Worm (Caenorhabditis elegans) whole organism, young adult: ENCODE measurements around the gene C55A6.6.

Experiments used
- B0035.1 ChIP-seq: sonication (generic microtip); optimal IDR thresholded peaks from 2 replicates; lab custom pipeline; 2016; ENCODE audit warnings: missing genetic modification characterization, mild to moderate bottlenecking, missing compliant biosample characterization, missing genotype, missing genetic modification reagents
- B0261.1 ChIP-seq: sonication (generic microtip); optimal IDR thresholded peaks from 2 replicates; lab custom pipeline; 2016; ENCODE audit warnings: mild to moderate bottlenecking, missing genetic modification characterization, moderate library complexity, missing compliant biosample characterization
- C06A6.2 ChIP-seq: fragments of 200-800 bp; sonication (Bioruptor generic); conservative IDR thresholded peaks from 2 replicates; pipeline ENCODE4 v1.3.6; 2022; ENCODE audit warnings: missing genetic modification characterization, missing compliant biosample characterization
- F23B12.7 ChIP-seq: sonication (generic microtip); optimal IDR thresholded peaks from 2 replicates; lab custom pipeline; 2017; ENCODE audit warnings: missing genetic modification characterization, mild to moderate bottlenecking, missing compliant biosample characterization, antibody characterized with exemption, moderate library complexity; ENCODE audit not compliant: insufficient read depth
- F33H1.4 ChIP-seq: fragments of 200-800 bp; sonication (Bioruptor generic); IDR thresholded peaks from 2 replicates; pipeline ENCODE4 v1.3.6; 2022; ENCODE audit warnings: missing genetic modification reagents, missing genetic modification characterization, missing compliant biosample characterization
- F57C9.4 ChIP-seq: sonication (generic microtip); optimal IDR thresholded peaks from 2 replicates; lab custom pipeline; 2017; ENCODE audit warnings: mild to moderate bottlenecking, missing genetic modification characterization, missing compliant biosample characterization
- K11D2.4 ChIP-seq: fragments of 200-800 bp; sonication (Bioruptor generic); IDR thresholded peaks from 2 replicates; pipeline ENCODE4 v1.3.6; 2022; ENCODE audit warnings: missing genetic modification reagents, missing genetic modification characterization, missing compliant biosample characterization
- K12H6.12 ChIP-seq: fragments of 200-800 bp; sonication (Bioruptor generic); optimal IDR thresholded peaks from 2 replicates; lab custom pipeline; 2018; ENCODE audit warnings: mild to moderate bottlenecking, missing genetic modification characterization, missing compliant biosample characterization
- T26A5.8 ChIP-seq: sonication (generic microtip); optimal IDR thresholded peaks from 2 replicates; lab custom pipeline; 2016; ENCODE audit warnings: missing genetic modification characterization, missing compliant biosample characterization
- Y56A3A.18 ChIP-seq: fragments of 200-800 bp; sonication (Bioruptor generic); IDR thresholded peaks from 2 replicates; pipeline ENCODE4 v1.3.6; 2022; ENCODE audit warnings: missing genetic modification reagents, missing genetic modification characterization, missing compliant biosample characterization
- Y79H2A.3 ChIP-seq: fragments of 200-800 bp; sonication (Bioruptor generic); conservative IDR thresholded peaks from 2 replicates; pipeline ENCODE4 v1.3.6; 2022; ENCODE audit warnings: missing genetic modification reagents, missing genetic modification characterization, missing compliant biosample characterization
- ZK185.1 ChIP-seq: sonication (generic microtip); optimal IDR thresholded peaks from 2 replicates; lab custom pipeline; 2016; ENCODE audit warnings: mild to moderate bottlenecking, missing genetic modification characterization, missing compliant biosample characterization; ENCODE audit not compliant: poor library complexity, severe bottlenecking
- ama-1 ChIP-seq, 3 experiments: fragments of 150-350 bp in 1 of 3; sonication (generic microtip) in 2 of 3; optimal IDR thresholded peaks; 2 replicates each; lab custom pipeline; 2014 to 2018; ENCODE audit warnings: missing biosample characterization in 2 of 3, missing genetic modification characterization in 2 of 3, missing genetic modification reagents in 2 of 3
- atf-7 ChIP-seq: sonication (generic microtip); optimal IDR thresholded peaks from 2 replicates; lab custom pipeline; 2017; ENCODE audit warnings: mild to moderate bottlenecking, missing genetic modification characterization, missing compliant biosample characterization
- athp-1 ChIP-seq: sonication (generic microtip); optimal IDR thresholded peaks from 2 replicates; lab custom pipeline; 2017; ENCODE audit warnings: mild to moderate bottlenecking, missing genetic modification characterization, missing compliant biosample characterization
- bed-2 ChIP-seq: fragments of 200-800 bp; sonication (Bioruptor generic); IDR thresholded peaks from 2 replicates; pipeline ENCODE4 v1.3.6; 2022; ENCODE audit warnings: missing genetic modification reagents, missing genetic modification characterization, missing compliant biosample characterization
- cebp-2 ChIP-seq: fragments of 200-800 bp; sonication (Bioruptor generic); IDR thresholded peaks from 2 replicates; pipeline ENCODE4 v1.3.6; 2022; ENCODE audit warnings: missing genetic modification characterization, missing compliant biosample characterization
- dox-1 ChIP-seq: fragments of 200-800 bp; sonication (Bioruptor generic); IDR thresholded peaks from 2 replicates; pipeline ENCODE4 v1.3.6; 2022; ENCODE audit warnings: missing genetic modification reagents, missing genetic modification characterization, missing compliant biosample characterization
- egl-18 ChIP-seq: fragments of 200-800 bp; sonication (Bioruptor generic); IDR thresholded peaks from 2 replicates; pipeline ENCODE4 v1.3.6; 2022; ENCODE audit warnings: missing genetic modification reagents, missing genetic modification characterization, missing compliant biosample characterization
- fkh-3 ChIP-seq: sonication (generic microtip); optimal IDR thresholded peaks from 2 replicates; lab custom pipeline; 2016; ENCODE audit warnings: mild to moderate bottlenecking, missing genetic modification characterization, missing compliant biosample characterization
- gei-17 ChIP-seq: fragments of 200-800 bp; sonication (Bioruptor generic); optimal IDR thresholded peaks from 2 replicates; lab custom pipeline; 2018; ENCODE audit warnings: mild to moderate bottlenecking, missing genetic modification characterization, missing compliant biosample characterization
- him-1 ChIP-seq: sonication (generic microtip); optimal IDR thresholded peaks from 2 replicates; lab custom pipeline; 2016; ENCODE audit warnings: missing genotype, missing genetic modification reagents, missing genetic modification characterization, missing compliant biosample characterization
- hmg-1.2 ChIP-seq: fragments of 200-800 bp; sonication (Bioruptor generic); IDR thresholded peaks from 2 replicates; pipeline ENCODE4 v1.3.6; 2022; ENCODE audit warnings: missing genetic modification reagents, missing genetic modification characterization, missing compliant biosample characterization
- hmg-20 ChIP-seq: fragments of 200-800 bp; sonication (Bioruptor generic); IDR thresholded peaks from 2 replicates; pipeline ENCODE4 v1.3.6; 2022; ENCODE audit warnings: missing genetic modification reagents, missing genetic modification characterization, missing compliant biosample characterization
- hsf-1 ChIP-seq: fragments of 200-800 bp; sonication (Bioruptor generic); IDR thresholded peaks from 2 replicates; pipeline ENCODE4 v1.3.6; 2022; ENCODE audit warnings: missing genetic modification reagents, missing genetic modification characterization, missing compliant biosample characterization
- let-607 ChIP-seq, 2 experiments: fragments of 200-800 bp in 1 of 2; sonication (Bioruptor generic) in 1 of 2; sonication (generic microtip) in 1 of 2; optimal IDR thresholded peaks; 2 replicates each; lab custom pipeline; 2016 to 2018; ENCODE audit warnings: mild to moderate bottlenecking in 2 of 2, missing compliant biosample characterization in 2 of 2, missing genetic modification characterization in 2 of 2, moderate library complexity in 2 of 2, missing genotype in 1 of 2
- lin-35 ChIP-seq, 3 experiments: fragments of 150-350 bp in 2 of 3; sonication (generic microtip) in 1 of 3; optimal IDR thresholded peaks; 2 replicates each; lab custom pipeline; 2014 to 2018; ENCODE audit warnings: missing biosample characterization in 3 of 3, missing genetic modification characterization in 3 of 3, missing genetic modification reagents in 3 of 3
- lin-54 ChIP-seq: fragments of 200-800 bp; sonication (Bioruptor generic); optimal IDR thresholded peaks from 2 replicates; lab custom pipeline; 2018; ENCODE audit warnings: mild to moderate bottlenecking, missing genetic modification characterization, missing compliant biosample characterization
- madf-3 ChIP-seq: fragments of 200-800 bp; sonication (Bioruptor generic); IDR thresholded peaks from 2 replicates; pipeline ENCODE4 v1.3.6; 2022; ENCODE audit warnings: missing genetic modification reagents, missing genetic modification characterization, missing compliant biosample characterization
- mcd-1 ChIP-seq: fragments of 200-800 bp; sonication (Bioruptor generic); IDR thresholded peaks from 2 replicates; pipeline ENCODE4 v1.3.6; 2022; ENCODE audit warnings: missing genetic modification reagents, missing genetic modification characterization, missing compliant biosample characterization
- mes-4 ChIP-seq: sonication (generic microtip); optimal IDR thresholded peaks from 2 replicates; lab custom pipeline; 2016; ENCODE audit warnings: missing genotype, missing genetic modification characterization, missing compliant biosample characterization
- mxl-1 ChIP-seq: sonication (generic microtip); optimal IDR thresholded peaks from 2 replicates; lab custom pipeline; 2016; ENCODE audit warnings: missing genetic modification characterization, missing compliant biosample characterization
- nfyb-1 ChIP-seq: fragments of 200-800 bp; sonication (Bioruptor generic); IDR thresholded peaks from 2 replicates; pipeline ENCODE4 v1.3.6; 2022; ENCODE audit warnings: missing genetic modification reagents, missing genetic modification characterization, missing compliant biosample characterization
- nhr-120 ChIP-seq: fragments of 200-800 bp; sonication (Bioruptor generic); IDR thresholded peaks from 2 replicates; pipeline ENCODE4 v1.3.6; 2022; ENCODE audit warnings: missing genetic modification characterization, missing compliant biosample characterization
- nhr-90 ChIP-seq: sonication (generic microtip); optimal IDR thresholded peaks from 2 replicates; lab custom pipeline; 2016; ENCODE audit warnings: missing genotype, mild to moderate bottlenecking, missing genetic modification characterization, missing compliant biosample characterization
- pbrm-1 ChIP-seq: fragments of 200-800 bp; sonication (Bioruptor generic); IDR thresholded peaks from 2 replicates; pipeline ENCODE4 v1.3.6; 2022; ENCODE audit warnings: missing genetic modification reagents, missing genetic modification characterization, missing compliant biosample characterization
- rcor-1 ChIP-seq: fragments of 200-800 bp; sonication (Bioruptor generic); IDR thresholded peaks from 2 replicates; pipeline ENCODE4 v1.3.6; 2022; ENCODE audit warnings: missing genetic modification reagents, missing genetic modification characterization, missing compliant biosample characterization
- rpc-1 ChIP-seq, 2 experiments: fragments of 150-350 bp in 1 of 2; sonication (generic microtip) in 1 of 2; optimal IDR thresholded peaks; 2 replicates each; lab custom pipeline; 2014 to 2018; ENCODE audit warnings: missing biosample characterization in 1 of 2, missing genetic modification characterization in 1 of 2, missing genetic modification reagents in 1 of 2, missing genotype in 1 of 2
- sdz-38 ChIP-seq: sonication (generic microtip); optimal IDR thresholded peaks from 2 replicates; lab custom pipeline; 2016; ENCODE audit warnings: missing genotype, missing genetic modification characterization, missing compliant biosample characterization
- snpc-3.4 ChIP-seq: sonication (generic microtip); optimal IDR thresholded peaks from 2 replicates; lab custom pipeline; 2017; ENCODE audit warnings: missing genetic modification characterization, mild to moderate bottlenecking, missing compliant biosample characterization, antibody characterized with exemption, moderate library complexity, missing genotype, missing genetic modification reagents
- somi-1 ChIP-seq: fragments of 200-800 bp; sonication (Bioruptor generic); optimal IDR thresholded peaks from 2 replicates; lab custom pipeline; 2018; ENCODE audit warnings: mild to moderate bottlenecking, missing genetic modification characterization, missing compliant biosample characterization
- tbx-9 ChIP-seq: sonication (generic microtip); optimal IDR thresholded peaks from 2 replicates; lab custom pipeline; 2016; ENCODE audit warnings: borderline replicate concordance, missing genetic modification characterization, inconsistent platforms, missing compliant biosample characterization
- tlf-1 ChIP-seq: fragments of 200-800 bp; sonication (Bioruptor generic); optimal IDR thresholded peaks from 2 replicates; lab custom pipeline; 2018; ENCODE audit warnings: mild to moderate bottlenecking, missing genetic modification characterization, missing compliant biosample characterization
- unc-130 ChIP-seq: sonication (generic microtip); optimal IDR thresholded peaks from 2 replicates; lab custom pipeline; 2016; ENCODE audit warnings: missing genetic modification reagents, missing genetic modification characterization, missing compliant biosample characterization
- unc-62 ChIP-seq: fragments of 150-350 bp; optimal IDR thresholded peaks from 2 replicates; lab custom pipeline; 2014; ENCODE audit warnings: missing biosample characterization, missing genetic modification reagents, missing genetic modification characterization
- zfh-2 ChIP-seq: fragments of 200-800 bp; sonication (Bioruptor generic); conservative IDR thresholded peaks from 2 replicates; pipeline ENCODE4 v1.3.6; 2022; ENCODE audit warnings: missing genetic modification reagents, missing genetic modification characterization, missing compliant biosample characterization
- ztf-22 ChIP-seq: fragments of 200-800 bp; sonication (Bioruptor generic); optimal IDR thresholded peaks from 2 replicates; lab custom pipeline; 2018; ENCODE audit warnings: mild to moderate bottlenecking, missing genetic modification characterization, moderate library complexity, missing compliant biosample characterization
- ztf-28 ChIP-seq: fragments of 200-800 bp; sonication (Bioruptor generic); IDR thresholded peaks from 2 replicates; pipeline ENCODE4 v1.3.6; 2022; ENCODE audit warnings: missing genetic modification reagents, missing genetic modification characterization, missing compliant biosample characterization

The C55A6.6 gene

ce11 chrV:11521448-11521847 lies 6.9 kb upstream of the C55A6.6 start, which contains the start of gene pafo-1 (continued):
- no peak for TF ChIP-seq mes-4 (tag; lab: Kevin White, UChicago)
- no peak for TF ChIP-seq fkh-3 (tag; lab: Kevin White, UChicago)
- TF ChIP-seq bed-2 (GFP tag; lab: Robert Waterston, UW): no peak
- no peak for TF ChIP-seq hsf-1 (GFP tag; lab: Robert Waterston, UW)
- TF ChIP-seq B0035.1: peak; percentile 35
- peak; percentile 82; the same call in 1 of the 2 replicates for TF ChIP-seq Y56A3A.18 (GFP tag; lab: Robert Waterston, UW)
- TF ChIP-seq pbrm-1 (GFP tag; lab: Robert Waterston, UW): peak; percentile 91
- peak; percentile 42 for TF ChIP-seq atf-7
- TF ChIP-seq him-1 (tag; lab: Kevin White, UChicago): peak; percentile 56
- TF ChIP-seq lin-54 (GFP tag; lab: Kevin White, UChicago): peak; percentile 100
- TF ChIP-seq somi-1 (GFP tag; lab: Kevin White, UChicago): peak; percentile 23
- TF ChIP-seq mxl-1 (tag; lab: Kevin White, UChicago): no peak
- peak; percentile 91 for TF ChIP-seq mcd-1 (GFP tag; lab: Robert Waterston, UW)
- peak; percentile 21 for TF ChIP-seq athp-1 (tag; lab: Kevin White, UChicago)
- TF ChIP-seq Y79H2A.3: no peak
- TF ChIP-seq F33H1.4 (GFP tag; lab: Robert Waterston, UW): peak; percentile 74
- peak; percentile 88 for TF ChIP-seq rcor-1
- no peak for TF ChIP-seq zfh-2 (GFP tag; lab: Robert Waterston, UW)
- no peak for TF ChIP-seq gei-17 (GFP tag; lab: Kevin White, UChicago)
- no peak for TF ChIP-seq rpc-1 (optimal IDR thresholded peaks at IDR 0.05; lab: Kevin White, UChicago)
- no peak for TF ChIP-seq rpc-1 (tag; optimal IDR thresholded peaks at IDR 0.05; lab: Kevin White, UChicago)
- TF ChIP-seq ama-1 (optimal IDR thresholded peaks at IDR 0.05; lab: Kevin White, UChicago): no peak
- no peak for TF ChIP-seq ama-1 (GFP tag; optimal IDR thresholded peaks at IDR 0.05; lab: Kevin White, UChicago)
- no peak for TF ChIP-seq nhr-120 (GFP tag; lab: Robert Waterston, UW)
- TF ChIP-seq C06A6.2: peak; percentile 78
- TF ChIP-seq ztf-22: no peak
- peak; percentile 93 for TF ChIP-seq nfyb-1 (GFP tag; lab: Robert Waterston, UW)
- peak; percentile 76; the same call in 1 of the 2 replicates for TF ChIP-seq madf-3 (GFP tag; lab: Robert Waterston, UW)
- TF ChIP-seq hmg-1.2: peak; percentile 64
- TF ChIP-seq ztf-28 (GFP tag; lab: Robert Waterston, UW): no peak
- peak; percentile 57 for TF ChIP-seq snpc-3.4
- TF ChIP-seq nhr-90 (tag; lab: Kevin White, UChicago): no peak
- TF ChIP-seq let-607 (tag; optimal IDR thresholded peaks at IDR 0.05; lab: Kevin White, UChicago): peak in 1 of 2 experiments; percentile 16
- TF ChIP-seq ZK185.1 (tag; lab: Kevin White, UChicago): peak; percentile 88
- TF ChIP-seq cebp-2 (GFP tag; lab: Robert Waterston, UW): no peak
- TF ChIP-seq F57C9.4 (tag; lab: Kevin White, UChicago): no peak
- peak; percentile 14 for TF ChIP-seq B0261.1 (tag; lab: Kevin White, UChicago)
- no peak for TF ChIP-seq egl-18 (GFP tag; lab: Robert Waterston, UW)
- no peak for TF ChIP-seq unc-62
- peak; percentile 84 for TF ChIP-seq K11D2.4
- peak; percentile 30 for TF ChIP-seq F23B12.7
- TF ChIP-seq tbx-9 (tag; lab: Kevin White, UChicago): no peak
- TF ChIP-seq sdz-38 (tag; lab: Kevin White, UChicago): no peak
- TF ChIP-seq dox-1 (GFP tag; lab: Robert Waterston, UW): peak; percentile 95
- TF ChIP-seq T26A5.8: no peak
- TF ChIP-seq lin-35 (GFP tag; optimal IDR thresholded peaks at IDR 0.05; lab: Kevin White, UChicago): peak; percentile 92 to 98 (median 93)
- peak; percentile 76 for TF ChIP-seq tlf-1
- TF ChIP-seq unc-130: peak; percentile 57
- peak; percentile 72 for TF ChIP-seq hmg-20 (GFP tag; lab: Robert Waterston, UW)
- TF ChIP-seq K12H6.12 (tag; lab: Kevin White, UChicago): peak; percentile 42
